Worm (Caenorhabditis elegans) whole organism, young adult: ENCODE data around the gene C11E4.7.

Experiments used
- F37B4.10 ChIP-seq: fragments of 200-800 bp; sonication (Bioruptor generic); IDR thresholded peaks from 2 replicates; pipeline ENCODE4 v1.3.6; 2022; ENCODE audit warnings: missing genetic modification characterization, missing compliant biosample characterization
- ceh-91 ChIP-seq: fragments of 200-800 bp; sonication (Bioruptor generic); IDR thresholded peaks from 2 replicates; pipeline ENCODE4 v1.3.6; 2022; ENCODE audit warnings: missing genetic modification reagents, missing genetic modification characterization, missing compliant biosample characterization
- pbrm-1 ChIP-seq: fragments of 200-800 bp; sonication (Bioruptor generic); IDR thresholded peaks from 2 replicates; pipeline ENCODE4 v1.3.6; 2022; ENCODE audit warnings: missing genetic modification reagents, missing genetic modification characterization, missing compliant biosample characterization

DNA sequence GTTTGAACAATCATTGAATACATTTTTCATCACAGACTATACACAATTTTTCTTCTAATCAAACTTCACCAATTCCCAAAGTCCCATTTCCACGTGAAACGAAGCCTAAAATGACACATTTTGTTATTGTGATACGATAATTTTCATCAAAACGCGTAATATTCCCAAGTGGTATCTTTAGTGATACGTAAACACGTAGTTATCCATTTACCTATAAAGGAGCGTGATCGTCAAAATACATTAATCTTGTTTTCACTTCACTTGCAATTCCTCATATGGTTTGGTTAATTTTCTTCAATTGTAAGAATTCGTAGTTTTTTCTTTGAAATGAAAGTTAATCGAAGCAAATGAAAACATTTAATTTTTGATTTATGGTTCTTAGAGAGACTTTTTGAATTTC is 12.5 kb downstream of the C11E4.7 start:
- no peak for TF ChIP-seq ceh-91
- TF ChIP-seq F37B4.10 (GFP tag; lab: Robert Waterston, UW), result no peak
- no peak for TF ChIP-seq pbrm-1
